Worm (Caenorhabditis elegans): ENCODE data around the gene F26G5.1.
A peak's percentile ranks its signal among the peaks of the same experiment; 100 is the strongest.

Gene F26G5.1

ce11 chrV:4956529-4956928 lies 18.7 kb upstream of the F26G5.1 start, which contains the start of gene str-208:
TSS of gene str-208 (plus strand) at chrV:4956829.
- no peak for TF ChIP-seq mab-5 (tag; optimal IDR thresholded peaks at IDR 0.05)
- TF ChIP-seq lsy-2 (tag; optimal IDR thresholded peaks at IDR 0.05), result no peak
- no peak for TF ChIP-seq nhr-12 (tag; optimal IDR thresholded peaks at IDR 0.05)
- TF ChIP-seq flh-1 (GFP tag; optimal IDR thresholded peaks at IDR 0.05), result no peak
- TF ChIP-seq unc-62 (GFP tag; optimal IDR thresholded peaks at IDR 0.05), result no peak

ce11 chrV:4957619-4958018 lies 17.7 kb upstream of the F26G5.1 start:
- TF ChIP-seq elt-1 (tag; optimal IDR thresholded peaks at IDR 0.05; ENCODE audit: borderline replicate concordance, insufficient read depth) (no peak), ces-1 (GFP tag; optimal IDR thresholded peaks at IDR 0.05) (no peak), nhr-237 (tag; optimal IDR thresholded peaks at IDR 0.05) (no peak), M03D4.4 (tag; optimal IDR thresholded peaks at IDR 0.05) (no peak), unc-120 (tag; optimal IDR thresholded peaks at IDR 0.05; ENCODE audit: poor library complexity, severe bottlenecking) (no peak), ceh-43 (GFP tag; optimal IDR thresholded peaks at IDR 0.05) (no peak), tbx-8 (GFP tag; optimal IDR thresholded peaks at IDR 0.05) (no peak), flh-1 (GFP tag; optimal IDR thresholded peaks at IDR 0.05) (no peak), drap-1 (GFP tag; optimal IDR thresholded peaks at IDR 0.05) (no peak), lsy-2 (tag; optimal IDR thresholded peaks at IDR 0.05) (no peak), cnd-1 (tag; optimal IDR thresholded peaks at IDR 0.05) (no peak), blmp-1 (tag; optimal IDR thresholded peaks at IDR 0.05) (no peak), ceh-39 (tag; optimal IDR thresholded peaks at IDR 0.05) (no peak), nhr-12 (tag; optimal IDR thresholded peaks at IDR 0.05) (no peak), unc-62 (GFP tag; optimal IDR thresholded peaks at IDR 0.05) (no peak)

ce11 chrV:4960686-4961085 lies 14.6 kb upstream of the F26G5.1 start:
- TF ChIP-seq ceh-43 (GFP tag; optimal IDR thresholded peaks at IDR 0.05), result no peak
- no peak for TF ChIP-seq sptf-1 (tag; optimal IDR thresholded peaks at IDR 0.05)

ce11 chrV:4962968-4963367 lies 12.3 kb upstream of the F26G5.1 start, which contains the start of gene tam-1:
TSS of gene tam-1 (minus strand) at chrV:4963102.
- TF ChIP-seq ham-2 (GFP tag; optimal IDR thresholded peaks at IDR 0.05) (peak; percentile 54), ces-1 (GFP tag; optimal IDR thresholded peaks at IDR 0.05) (peak; percentile 40), unc-39 (tag; optimal IDR thresholded peaks at IDR 0.05) (no peak), ceh-83 (GFP tag; optimal IDR thresholded peaks at IDR 0.05) (peak; percentile 59)

- TF ChIP-seq ham-2 (GFP tag; optimal IDR thresholded peaks at IDR 0.05), result no peak
- no peak for TF ChIP-seq ceh-39 (tag; optimal IDR thresholded peaks at IDR 0.05)
- no peak for TF ChIP-seq lin-13 (tag; optimal IDR thresholded peaks at IDR 0.05)
- TF ChIP-seq mab-5 (tag; optimal IDR thresholded peaks at IDR 0.05), result no peak
- no peak for TF ChIP-seq lsy-2 (tag; optimal IDR thresholded peaks at IDR 0.05)
- TF ChIP-seq sem-2 (GFP tag; optimal IDR thresholded peaks at IDR 0.05), result no peak
- TF ChIP-seq nhr-2 (tag; optimal IDR thresholded peaks at IDR 0.05), result no peak
- no peak for TF ChIP-seq zip-8 (tag; optimal IDR thresholded peaks at IDR 0.05)
- no peak for TF ChIP-seq ztf-11 (tag; optimal IDR thresholded peaks at IDR 0.05)
- TF ChIP-seq unc-62 (GFP tag; optimal IDR thresholded peaks at IDR 0.05), result no peak
- no peak for TF ChIP-seq mep-1 (tag; optimal IDR thresholded peaks at IDR 0.05)
- no peak for TF ChIP-seq bed-3 (GFP tag; optimal IDR thresholded peaks at IDR 0.05)
- TF ChIP-seq cnd-1 (tag; optimal IDR thresholded peaks at IDR 0.05), result no peak
- TF ChIP-seq drap-1 (GFP tag; optimal IDR thresholded peaks at IDR 0.05), result no peak
- TF ChIP-seq elt-3 (tag; optimal IDR thresholded peaks at IDR 0.05), result no peak
- TF ChIP-seq M03D4.4 (tag; optimal IDR thresholded peaks at IDR 0.05), result no peak
- TF ChIP-seq flh-1 (GFP tag; optimal IDR thresholded peaks at IDR 0.05), result no peak
- no peak for TF ChIP-seq mls-2 (tag; optimal IDR thresholded peaks at IDR 0.05)
- TF ChIP-seq pha-4 (tag; optimal IDR thresholded peaks at IDR 0.05), result no peak
- TF ChIP-seq nhr-12 (tag; optimal IDR thresholded peaks at IDR 0.05), result no peak
Measured at ce11 chrV:4963606-4964005, 11.7 kb upstream of the F26G5.1 start.

ce11 chrV:4964020-4964635 lies 11.2 kb upstream of the F26G5.1 start:
- TF ChIP-seq bed-3 (GFP tag; optimal IDR thresholded peaks at IDR 0.05) (no peak), nhr-28 (tag; optimal IDR thresholded peaks at IDR 0.05) (no peak), mab-5 (tag; optimal IDR thresholded peaks at IDR 0.05) (no peak), lin-32 (GFP tag; optimal IDR thresholded peaks at IDR 0.05) (peak; percentile 78), sem-2 (GFP tag; optimal IDR thresholded peaks at IDR 0.05) (no peak), hlh-1 (tag; optimal IDR thresholded peaks at IDR 0.05) (peak; percentile 69), mls-2 (tag; optimal IDR thresholded peaks at IDR 0.05) (peak; percentile 74), pha-4 (tag; optimal IDR thresholded peaks at IDR 0.05) (no peak), unc-120 (tag; optimal IDR thresholded peaks at IDR 0.05; ENCODE audit: poor library complexity, severe bottlenecking) (peak; percentile 70), ceh-83 (GFP tag; optimal IDR thresholded peaks at IDR 0.05) (no peak), blmp-1 (tag; optimal IDR thresholded peaks at IDR 0.05) (no peak), tbx-8 (GFP tag; optimal IDR thresholded peaks at IDR 0.05) (no peak), flh-1 (GFP tag; optimal IDR thresholded peaks at IDR 0.05) (no peak), mep-1 (tag; optimal IDR thresholded peaks at IDR 0.05) (no peak), nhr-237 (tag; optimal IDR thresholded peaks at IDR 0.05) (no peak), sptf-1 (tag; optimal IDR thresholded peaks at IDR 0.05) (peak; percentile 76), M03D4.4 (tag; optimal IDR thresholded peaks at IDR 0.05) (peak; percentile 64), cnd-1 (tag; optimal IDR thresholded peaks at IDR 0.05) (peak; percentile 78), nhr-12 (tag; optimal IDR thresholded peaks at IDR 0.05) (no peak), ztf-11 (tag; optimal IDR thresholded peaks at IDR 0.05) (peak; percentile 73), drap-1 (GFP tag; optimal IDR thresholded peaks at IDR 0.05) (no peak), lin-13 (tag; optimal IDR thresholded peaks at IDR 0.05) (no peak), ceh-39 (tag; optimal IDR thresholded peaks at IDR 0.05) (no peak), ham-2 (GFP tag; optimal IDR thresholded peaks at IDR 0.05) (peak; percentile 53), unc-39 (tag; optimal IDR thresholded peaks at IDR 0.05) (no peak), snpc-4 (tag; optimal IDR thresholded peaks at IDR 0.05) (no peak), lsy-2 (tag; optimal IDR thresholded peaks at IDR 0.05) (no peak), ces-1 (GFP tag; optimal IDR thresholded peaks at IDR 0.05) (no peak), ceh-43 (GFP tag; optimal IDR thresholded peaks at IDR 0.05) (peak; percentile 2), nhr-2 (tag; optimal IDR thresholded peaks at IDR 0.05) (peak; percentile 72)
